Worm (Caenorhabditis elegans): ENCODE measurements around the gene dbl-1.

dbl-1 gene

DNA sequence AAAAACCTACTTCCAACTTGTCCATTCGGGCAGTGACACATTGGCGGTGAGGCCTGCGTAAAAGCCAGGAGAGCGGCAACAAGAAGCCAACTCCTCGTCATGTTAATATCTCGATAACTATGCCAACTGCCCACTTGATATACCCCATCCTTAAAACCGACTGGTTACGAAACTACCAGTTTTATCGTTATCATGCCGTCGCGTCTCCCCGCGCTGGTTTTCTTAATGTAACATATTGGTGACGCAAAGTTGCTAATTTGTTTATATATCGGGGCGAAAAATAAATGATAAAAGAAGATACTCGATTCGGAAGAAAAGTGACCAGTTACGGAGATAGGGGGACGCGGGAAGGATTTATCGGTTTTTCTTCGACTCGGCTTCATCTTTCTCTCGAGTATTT, 26.3 kb upstream of the dbl-1 start, which contains the start of gene grl-9:
grl-9 (minus strand) TSS at position 101 of the 400 bp plus-strand sequence.
- TF ChIP-seq F37D6.2 (tag; optimal IDR thresholded peaks at IDR 0.05) (no peak), hlh-30 (tag; optimal IDR thresholded peaks at IDR 0.05; ENCODE audit: insufficient read depth) (no peak), nhr-102 (tag; optimal IDR thresholded peaks at IDR 0.05) (no peak), hif-1 (tag; optimal IDR thresholded peaks at IDR 0.05) (no peak), mes-2 (tag; optimal IDR thresholded peaks at IDR 0.05; ENCODE audit: poor library complexity, severe bottlenecking) (no peak), lsy-2 (tag; optimal IDR thresholded peaks at IDR 0.05) (no peak), aha-1 (tag) (peak; percentile 14), nhr-42 (GFP tag; IDR thresholded peaks at IDR 0.05) (no peak), snpc-1.2 (GFP tag; IDR thresholded peaks at IDR 0.05) (no peak), mdl-1 (tag; optimal IDR thresholded peaks at IDR 0.05) (no peak), fkh-10 (GFP tag; optimal IDR thresholded peaks at IDR 0.05) (no peak), madf-9 (GFP tag; conservative IDR thresholded peaks at IDR 0.05) (no peak), nhr-77 (tag; optimal IDR thresholded peaks at IDR 0.05) (no peak), daf-19 (GFP tag; conservative IDR thresholded peaks at IDR 0.05) (no peak), unc-62 (GFP tag; optimal IDR thresholded peaks at IDR 0.05 in 1 of 2) (peak in 1 of 2 experiments; percentile 34), unc-62 (tag; optimal IDR thresholded peaks at IDR 0.05) (no peak), Y75B8A.6 (GFP tag; IDR thresholded peaks at IDR 0.05) (no peak), nhr-25 (tag; optimal IDR thresholded peaks at IDR 0.05; ENCODE audit: borderline replicate concordance, insufficient read depth) (no peak)

DNA sequence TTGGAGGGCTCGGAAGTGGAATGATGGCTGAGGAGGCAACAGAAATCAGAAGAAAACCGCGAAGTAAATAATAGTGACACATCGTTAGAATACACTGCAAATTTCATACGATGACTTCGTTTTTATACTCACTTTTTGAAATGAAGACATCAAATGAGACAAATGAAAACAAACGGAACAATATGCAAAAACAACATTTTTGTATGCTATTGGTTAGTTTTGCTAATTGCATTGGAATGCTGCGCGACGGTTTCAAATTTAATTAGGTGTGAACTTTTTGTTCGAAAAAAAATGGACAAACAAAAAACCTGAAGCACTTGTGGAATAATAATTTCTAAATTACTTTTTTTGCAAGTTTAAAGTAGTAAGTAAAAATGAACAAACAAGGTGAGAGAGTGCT, 24.9 kb upstream of the dbl-1 start, which contains the start of gene grl-8:
grl-8 (minus strand) TSS at position 101 of the 400 bp plus-strand sequence.
- TF ChIP-seq zfp-2 (tag; optimal IDR thresholded peaks at IDR 0.05), result no peak
- no peak for TF ChIP-seq nhr-77 (tag; optimal IDR thresholded peaks at IDR 0.05)
- TF ChIP-seq ceh-32 (tag; optimal IDR thresholded peaks at IDR 0.05; ENCODE audit: poor library complexity), result no peak
- TF ChIP-seq tra-1 (GFP tag; IDR thresholded peaks at IDR 0.05), result no peak
- TF ChIP-seq ceh-28 (tag; optimal IDR thresholded peaks at IDR 0.05), result no peak
- TF ChIP-seq egl-43 (GFP tag; IDR thresholded peaks at IDR 0.05), result no peak
- no peak for TF ChIP-seq fkh-10 (GFP tag; optimal IDR thresholded peaks at IDR 0.05)
- no peak for TF ChIP-seq F26F4.8 (GFP tag; conservative IDR thresholded peaks at IDR 0.05)

DNA sequence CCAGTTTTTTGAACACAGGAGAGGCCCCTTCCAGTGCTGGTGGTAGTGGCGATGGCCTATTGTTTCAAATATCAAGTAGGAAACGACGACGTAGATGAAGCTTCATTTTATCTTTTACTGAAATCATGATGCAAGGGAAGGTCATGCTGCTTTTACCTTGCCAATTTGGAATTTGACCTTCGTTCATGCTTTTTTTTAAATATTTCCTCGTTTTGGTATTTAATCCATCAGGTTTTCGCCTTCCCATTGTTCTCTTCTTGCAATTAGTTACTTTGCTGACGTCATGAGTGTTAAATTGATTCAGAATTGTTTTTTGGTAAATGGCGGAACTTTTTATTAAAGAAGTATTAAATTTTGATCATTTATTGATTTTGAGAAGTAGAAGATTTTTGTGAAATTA, 21.8 kb upstream of the dbl-1 start:
- peak in 1 of 2 experiments; percentile 41 for TF ChIP-seq unc-62 (GFP tag; optimal IDR thresholded peaks at IDR 0.05 in 1 of 2)
- TF ChIP-seq unc-62 (tag; optimal IDR thresholded peaks at IDR 0.05), result no peak
- TF ChIP-seq nhr-28 (tag; optimal IDR thresholded peaks at IDR 0.05), result no peak
- TF ChIP-seq attf-4 (tag; optimal IDR thresholded peaks at IDR 0.05), result no peak
- TF ChIP-seq sdz-12 (GFP tag; optimal IDR thresholded peaks at IDR 0.05), result no peak
- peak; percentile 0 for TF ChIP-seq nhr-25 (tag; optimal IDR thresholded peaks at IDR 0.05; ENCODE audit: borderline replicate concordance, insufficient read depth)

DNA sequence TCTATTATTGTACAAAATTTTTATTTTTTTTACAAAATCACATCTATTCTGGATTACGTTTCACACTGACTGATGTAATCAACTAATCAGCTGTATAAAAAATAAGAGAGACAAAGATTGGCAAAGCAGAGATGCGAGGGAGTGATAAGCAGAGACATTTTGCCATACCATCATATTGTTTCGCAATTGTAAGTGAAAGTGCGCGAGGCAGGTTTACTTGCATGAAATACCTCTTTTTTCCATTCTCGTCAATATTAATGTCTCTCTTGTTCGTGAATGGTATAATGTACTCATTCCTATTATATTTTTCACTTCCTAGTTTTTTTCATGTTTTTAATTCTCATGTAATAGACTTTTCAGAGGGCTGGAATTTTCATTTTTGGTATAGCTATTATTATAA, 21.1 kb upstream of the dbl-1 start:
- no peak for TF ChIP-seq lin-1 (GFP tag; IDR thresholded peaks at IDR 0.05)
- TF ChIP-seq daf-8 (GFP tag; IDR thresholded peaks at IDR 0.05), result no peak
- peak; percentile 5 for TF ChIP-seq nhr-25 (tag; optimal IDR thresholded peaks at IDR 0.05; ENCODE audit: borderline replicate concordance, insufficient read depth)
- TF ChIP-seq cey-2 (tag; optimal IDR thresholded peaks at IDR 0.05; ENCODE audit: borderline replicate concordance, insufficient read depth), result peak; percentile 4
- TF ChIP-seq unc-62 (GFP tag; optimal IDR thresholded peaks at IDR 0.05 in 1 of 2), result peak in 1 of 2 experiments; percentile 71
- no peak for TF ChIP-seq unc-62 (tag; optimal IDR thresholded peaks at IDR 0.05)
- peak; percentile 18 for TF ChIP-seq nhr-28 (tag; optimal IDR thresholded peaks at IDR 0.05)
- TF ChIP-seq lin-38 (GFP tag; IDR thresholded peaks at IDR 0.05), result no peak
- 0 out of 2 replicates have a peak, but pooled peaks have one; percentile 10 for TF ChIP-seq dmd-6 (GFP tag; IDR thresholded peaks at IDR 0.05)
- peak; percentile 14 for TF ChIP-seq hlh-11 (tag; optimal IDR thresholded peaks at IDR 0.05)
- no peak for TF ChIP-seq daf-19 (GFP tag; conservative IDR thresholded peaks at IDR 0.05)
- peak; percentile 34 for TF ChIP-seq nhr-48 (tag; optimal IDR thresholded peaks at IDR 0.05)
- TF ChIP-seq Y75B8A.6 (GFP tag; IDR thresholded peaks at IDR 0.05), result no peak
- TF ChIP-seq unc-130 (GFP tag; optimal IDR thresholded peaks at IDR 0.05), result no peak
- peak; percentile 22 for TF ChIP-seq mep-1 (tag; optimal IDR thresholded peaks at IDR 0.05)
- no peak for TF ChIP-seq dpl-1 (GFP tag; optimal IDR thresholded peaks at IDR 0.05)
- TF ChIP-seq dmd-8 (GFP tag; IDR thresholded peaks at IDR 0.05), result no peak
- no peak for TF ChIP-seq duxl-1 (tag; optimal IDR thresholded peaks at IDR 0.05; ENCODE audit: poor library complexity)
- no peak for TF ChIP-seq F26F4.8 (GFP tag; conservative IDR thresholded peaks at IDR 0.05)
- TF ChIP-seq pha-4 (GFP tag; IDR thresholded peaks at IDR 0.05), result no peak
- no peak for TF ChIP-seq pha-4 (tag; optimal IDR thresholded peaks at IDR 0.05)
- no peak for TF ChIP-seq ztf-11 (tag; optimal IDR thresholded peaks at IDR 0.05)
- TF ChIP-seq egl-27 (tag; optimal IDR thresholded peaks at IDR 0.05), result no peak
- TF ChIP-seq lin-39 (tag; optimal IDR thresholded peaks at IDR 0.05), result no peak
- TF ChIP-seq aha-1 (tag), result no peak
